Worm (Caenorhabditis elegans) whole organism, L3 larva: Measurements from ENCODE around the gene xtr-1.

Source experiments
- aly-2 ChIP-seq: fragments of 150-350 bp; optimal IDR thresholded peaks from 2 replicates; lab custom pipeline; 2014; ENCODE audit warnings: missing biosample characterization, missing genetic modification characterization
- egl-27 ChIP-seq: sonication (generic microtip); optimal IDR thresholded peaks from 4 replicates; lab custom pipeline; 2017; ENCODE audit warnings: missing biosample characterization, missing genetic modification reagents, missing genetic modification characterization
- fkh-10 ChIP-seq: sonication (generic microtip); optimal IDR thresholded peaks from 2 replicates; lab custom pipeline; 2017; ENCODE audit warnings: missing biosample characterization, missing genetic modification reagents, missing genetic modification characterization
- nhr-77 ChIP-seq: fragments of 150-350 bp; optimal IDR thresholded peaks from 2 replicates; lab custom pipeline; 2014; ENCODE audit warnings: missing biosample characterization, missing genetic modification characterization
- pha-4 ChIP-seq: fragments of 150-350 bp; optimal IDR thresholded peaks from 2 replicates; lab custom pipeline; 2014; ENCODE audit warnings: missing biosample characterization, missing genetic modification reagents, missing genetic modification characterization
- pqm-1 ChIP-seq: fragments of 150-350 bp; optimal IDR thresholded peaks from 2 replicates; lab custom pipeline; 2017; ENCODE audit warnings: missing biosample characterization, missing genetic modification characterization, inconsistent platforms
- skn-1 ChIP-seq: fragments of 150-350 bp; optimal IDR thresholded peaks from 2 replicates; lab custom pipeline; 2014; ENCODE audit warnings: missing biosample characterization, missing genetic modification characterization
- unc-62 ChIP-seq: fragments of 150-350 bp; sonication (generic microtip); optimal IDR thresholded peaks from 4 replicates; lab custom pipeline; 2014; ENCODE audit warnings: missing biosample characterization, missing genetic modification reagents, missing genetic modification characterization
- ztf-11 ChIP-seq: fragments of 150-350 bp; optimal IDR thresholded peaks from 2 replicates; lab custom pipeline; 2014; ENCODE audit warnings: missing biosample characterization, missing genetic modification characterization
- ztf-4 ChIP-seq: fragments of 150-350 bp; optimal IDR thresholded peaks from 2 replicates; lab custom pipeline; 2014; ENCODE audit warnings: missing biosample characterization, missing genetic modification characterization

ce11 chrX:11879871-11880270 lies 27.3 kb downstream of the xtr-1 start, which contains the start of the genes Y62H9A.3 and Y62H9A.4:
- no peak for TF ChIP-seq ztf-11 (tag; lab: Kevin White, UChicago)
- no peak for TF ChIP-seq fkh-10 (GFP tag; lab: Kevin White, UChicago)
- TF ChIP-seq pha-4 (tag; lab: Kevin White, UChicago), result no peak
- TF ChIP-seq nhr-77, result no peak
- no peak for TF ChIP-seq pqm-1
- no peak for TF ChIP-seq egl-27
- TF ChIP-seq ztf-4, result no peak
- no peak for TF ChIP-seq unc-62 (GFP tag; lab: Kevin White, UChicago)
- no peak for TF ChIP-seq aly-2 (tag; lab: Kevin White, UChicago)
- TF ChIP-seq skn-1, result no peak
